Worm (Caenorhabditis elegans): ENCODE measurements around the gene lgc-20.

- TF ChIP-seq rnt-1 (tag; optimal IDR thresholded peaks at IDR 0.05) (no peak), nfya-1 (tag; optimal IDR thresholded peaks at IDR 0.05) (peak; percentile 35), tbx-2 (tag; optimal IDR thresholded peaks at IDR 0.05) (peak; percentile 37), ceh-6 (GFP tag; optimal IDR thresholded peaks at IDR 0.05) (no peak), ahr-1 (tag; optimal IDR thresholded peaks at IDR 0.05) (no peak), ceh-2 (tag; optimal IDR thresholded peaks at IDR 0.05) (no peak), unc-86 (tag; optimal IDR thresholded peaks at IDR 0.05) (no peak), fkh-6 (tag; optimal IDR thresholded peaks at IDR 0.05) (no peak), elt-2 (tag; optimal IDR thresholded peaks at IDR 0.05) (no peak), K02D7.2 (tag; optimal IDR thresholded peaks at IDR 0.05) (no peak)
Measured at ce11 chrII:11305627-11306449, 37.6 kb downstream of the lgc-20 start, which contains the start of gene rsf-1.

Data from whole organism, late embryonic.